Worm (Caenorhabditis elegans): ENCODE data around the gene nhx-3.

- no peak for TF ChIP-seq hif-1 (tag; optimal IDR thresholded peaks at IDR 0.05)
- TF ChIP-seq pqm-1 (tag; optimal IDR thresholded peaks at IDR 0.05): no peak
- no peak for TF ChIP-seq jun-1 (tag; optimal IDR thresholded peaks at IDR 0.05)
- TF ChIP-seq nhr-76 (tag; optimal IDR thresholded peaks at IDR 0.05): no peak
- no peak for TF ChIP-seq Y5F2A.4 (GFP tag; optimal IDR thresholded peaks at IDR 0.05)
- TF ChIP-seq dmd-9 (GFP tag; IDR thresholded peaks at IDR 0.05): no peak
- no peak for TF ChIP-seq aly-2 (tag; optimal IDR thresholded peaks at IDR 0.05)
- TF ChIP-seq unc-130 (GFP tag; optimal IDR thresholded peaks at IDR 0.05): no peak
Observed at ce11 chrV:7570290-7570689, 25.0 kb upstream of the nhx-3 start, which contains the start of gene clec-212.
